Worm (Caenorhabditis elegans) whole organism, late embryonic: ENCODE data around the gene C07A9.10.

Experiments used
- F13H6.1 ChIP-seq: sonication (generic microtip); optimal IDR thresholded peaks from 2 replicates; lab custom pipeline; 2016; ENCODE audit warnings: missing genetic modification characterization, missing compliant biosample characterization
- ama-1 ChIP-seq: fragments of 150-350 bp; optimal IDR thresholded peaks from 2 replicates; lab custom pipeline; 2014
- ceh-19 ChIP-seq: fragments of 200-800 bp; sonication (Bioruptor generic); optimal IDR thresholded peaks from 2 replicates; lab custom pipeline; 2018; ENCODE audit warnings: mild to moderate bottlenecking, missing genetic modification characterization, missing compliant biosample characterization
- ceh-22 ChIP-seq: sonication (generic microtip); optimal IDR thresholded peaks from 2 replicates; lab custom pipeline; 2017; ENCODE audit warnings: missing biosample characterization, missing genetic modification characterization
- ceh-9 ChIP-seq: sonication (generic microtip); optimal IDR thresholded peaks from 2 replicates; lab custom pipeline; 2016; ENCODE audit warnings: mild to moderate bottlenecking, missing genetic modification characterization, inconsistent platforms, missing compliant biosample characterization
- gmeb-2 ChIP-seq: sonication (generic microtip); optimal IDR thresholded peaks from 2 replicates; lab custom pipeline; 2016; ENCODE audit warnings: missing genetic modification characterization, inconsistent platforms, missing compliant biosample characterization
- odd-2 ChIP-seq: sonication (generic microtip); optimal IDR thresholded peaks from 2 replicates; lab custom pipeline; 2017; ENCODE audit warnings: antibody characterized with exemption, mild to moderate bottlenecking, missing genetic modification characterization, missing compliant biosample characterization

DNA sequence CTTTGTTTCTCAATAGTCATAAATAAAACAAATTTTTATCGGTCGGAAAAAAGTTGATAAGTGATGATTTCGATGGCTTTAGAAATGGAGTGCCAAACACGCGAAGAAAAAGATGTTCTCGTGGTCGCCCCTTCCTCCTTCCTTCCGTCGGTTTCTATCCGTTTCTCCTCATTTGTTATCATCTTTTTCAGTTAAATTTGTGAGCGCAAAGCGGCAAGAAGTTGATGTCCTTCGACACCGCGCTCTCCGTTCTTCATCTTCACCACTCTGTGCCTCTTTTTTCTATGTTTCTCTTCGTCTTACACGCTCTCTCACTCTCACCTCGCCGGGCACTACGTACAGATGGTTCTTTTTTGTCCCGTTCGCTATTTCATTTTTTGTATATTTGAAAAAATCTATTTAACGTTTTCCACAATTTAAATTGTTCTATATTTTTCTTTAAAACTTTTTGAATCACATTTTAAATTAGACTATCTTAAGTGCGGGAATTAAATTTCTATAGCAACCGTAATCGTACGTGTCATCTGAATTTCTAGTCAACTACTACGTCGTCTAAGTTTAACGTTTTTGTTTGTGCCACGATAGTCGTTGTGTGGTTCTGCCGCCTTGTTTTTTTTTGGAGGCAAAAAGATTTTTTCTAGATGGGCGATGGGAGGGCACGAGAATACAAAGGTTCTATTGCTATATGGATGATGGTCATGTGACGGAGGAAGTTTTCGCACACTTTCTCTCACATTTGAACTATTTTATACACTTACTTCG is 13.0 kb upstream of the C07A9.10 start:
- TF ChIP-seq F13H6.1 (tag; lab: Kevin White, UChicago) (no peak), ama-1 (no peak), gmeb-2 (tag; lab: Kevin White, UChicago) (no peak), ceh-9 (tag; lab: Kevin White, UChicago) (no peak), odd-2 (tag; lab: Kevin White, UChicago) (no peak), ceh-22 (no peak), ceh-19 (GFP tag; lab: Kevin White, UChicago) (no peak)
